Comparison of ENCODE assay signal across 6 fruit fly cellular contexts in genomic region chrX:2194208-2195094, dm6.
TF ChIP-seq lines count a peak whose summit lies in the region.

No protein-coding gene starts in this region.

- TF ChIP-seq CTCF in whole organism, embryonic (GFP tag; optimal IDR thresholded peaks at IDR 0.05; lab: Kevin White, UChicago) = no peak

TF ChIP-seq in whole organism, 6 proteins besides CTCF, POLR2A, EP300 and RAD21:
- TF ChIP-seq usp (GFP tag; optimal IDR thresholded peaks at IDR 0.05; lab: Kevin White, UChicago) = no peak
- TF ChIP-seq EcR (GFP tag; optimal IDR thresholded peaks at IDR 0.05; lab: Kevin White, UChicago) = no peak
- no peak for TF ChIP-seq psq (optimal IDR thresholded peaks at IDR 0.05; lab: Kevin White, UChicago)
- TF ChIP-seq Dll (optimal IDR thresholded peaks at IDR 0.05; lab: Kevin White, UChicago) = peak; percentile 87
- TF ChIP-seq CG8478 (optimal IDR thresholded peaks at IDR 0.05; lab: Kevin White, UChicago) = no peak
- no peak for TF ChIP-seq pan (optimal IDR thresholded peaks at IDR 0.05; lab: Kevin White, UChicago)

TF ChIP-seq in whole organism, adult, 20 proteins besides CTCF, POLR2A, EP300 and RAD21:
- TF ChIP-seq pad (GFP tag; optimal IDR thresholded peaks at IDR 0.05; lab: Kevin White, UChicago) = peak; percentile 92
- no peak for TF ChIP-seq Hr96 (GFP tag; optimal IDR thresholded peaks at IDR 0.05; lab: Kevin White, UChicago)
- TF ChIP-seq cic (GFP tag; optimal IDR thresholded peaks at IDR 0.05; lab: Kevin White, UChicago) = peak; percentile 81
- peak; percentile 46 for TF ChIP-seq tj (GFP tag; optimal IDR thresholded peaks at IDR 0.05; lab: Kevin White, UChicago)
- peak; percentile 34 for TF ChIP-seq Mnt (GFP tag; optimal IDR thresholded peaks at IDR 0.05; lab: Kevin White, UChicago)
- TF ChIP-seq CG11617 (GFP tag; optimal IDR thresholded peaks at IDR 0.05; lab: Kevin White, UChicago) = no peak
- peak; percentile 13 for TF ChIP-seq CG1620 (GFP tag; optimal IDR thresholded peaks at IDR 0.05; lab: Kevin White, UChicago)
- peak; percentile 37 for TF ChIP-seq ovo (GFP tag; optimal IDR thresholded peaks at IDR 0.05; lab: Kevin White, UChicago)

TF ChIP-seq in whole organism, embryonic, 481 proteins besides CTCF, POLR2A, EP300 and RAD21 (continues in another document):
- no peak for TF ChIP-seq Antp (GFP tag; optimal IDR thresholded peaks at IDR 0.05; lab: Kevin White, UChicago)
- TF ChIP-seq Mrtf (GFP tag; IDR thresholded peaks at IDR 0.05; lab: Robert Waterston, UW) = no peak
- no peak for TF ChIP-seq CG2712 (tag; optimal IDR thresholded peaks at IDR 0.05; lab: Kevin White, UChicago)
- TF ChIP-seq tgo (GFP tag; IDR thresholded peaks at IDR 0.05; lab: Robert Waterston, UW) = no peak
- peak; percentile 75 for TF ChIP-seq crol (GFP tag; IDR thresholded peaks at IDR 0.05; lab: Robert Waterston, UW)
- no peak for TF ChIP-seq CG4730 (GFP tag; IDR thresholded peaks at IDR 0.05; lab: Robert Waterston, UW)
- TF ChIP-seq CG3281 (GFP tag; optimal IDR thresholded peaks at IDR 0.05; lab: Kevin White, UChicago) = no peak
- no peak for TF ChIP-seq CG10959 (GFP tag; IDR thresholded peaks at IDR 0.05; lab: Robert Waterston, UW)
- TF ChIP-seq Dek (tag; optimal IDR thresholded peaks at IDR 0.05; lab: Kevin White, UChicago) = no peak
- no peak for TF ChIP-seq E2f1 (GFP tag; IDR thresholded peaks at IDR 0.05; lab: Robert Waterston, UW)
- TF ChIP-seq CG10267 (tag; optimal IDR thresholded peaks at IDR 0.05; lab: Kevin White, UChicago) = no peak
- TF ChIP-seq CG13123 (GFP tag; optimal IDR thresholded peaks at IDR 0.05; lab: Kevin White, UChicago) = no peak
- TF ChIP-seq pb (GFP tag; optimal IDR thresholded peaks at IDR 0.05; lab: Kevin White, UChicago) = no peak
- no peak for TF ChIP-seq Hr51 (GFP tag; optimal IDR thresholded peaks at IDR 0.05; lab: Kevin White, UChicago)
- TF ChIP-seq CG7745 (tag; optimal IDR thresholded peaks at IDR 0.05; lab: Kevin White, UChicago) = no peak
- TF ChIP-seq HLH54F (GFP tag; optimal IDR thresholded peaks at IDR 0.05; lab: Kevin White, UChicago) = no peak
- 0 out of 4 replicates have a peak, but pooled peaks have one; percentile 35 for TF ChIP-seq Dll (GFP tag; IDR thresholded peaks at IDR 0.05; lab: Robert Waterston, UW; ENCODE audit: partially characterized antibody)
- TF ChIP-seq Gug (GFP tag; IDR thresholded peaks at IDR 0.05; lab: Robert Waterston, UW) = no peak
- no peak for TF ChIP-seq Ets97D (GFP tag; optimal IDR thresholded peaks at IDR 0.05; lab: Kevin White, UChicago)
- TF ChIP-seq CG14441 (GFP tag; IDR thresholded peaks at IDR 0.05; lab: Robert Waterston, UW) = 0 out of 2 replicates have a peak, but pooled peaks have one; percentile 5

TF ChIP-seq in whole organism, prepupa, 60 proteins besides CTCF, POLR2A, EP300 and RAD21 (continues in another document):
- TF ChIP-seq Smox (GFP tag; optimal IDR thresholded peaks at IDR 0.05; lab: Kevin White, UChicago) (no peak), achi (GFP tag; optimal IDR thresholded peaks at IDR 0.05; lab: Kevin White, UChicago) (no peak), ss (GFP tag; optimal IDR thresholded peaks at IDR 0.05; lab: Kevin White, UChicago) (no peak), CG3919 (GFP tag; optimal IDR thresholded peaks at IDR 0.05; lab: Kevin White, UChicago) (peak; percentile 8), vri (GFP tag; optimal IDR thresholded peaks at IDR 0.05; lab: Kevin White, UChicago) (peak; percentile 75), Eip93F (GFP tag; optimal IDR thresholded peaks at IDR 0.05; lab: Kevin White, UChicago) (peak; percentile 38), Ets21C (GFP tag; optimal IDR thresholded peaks at IDR 0.05; lab: Kevin White, UChicago) (no peak), spab (GFP tag; optimal IDR thresholded peaks at IDR 0.05; lab: Kevin White, UChicago) (no peak), Lpt (GFP tag; optimal IDR thresholded peaks at IDR 0.05; lab: Kevin White, UChicago) (no peak), Hr38 (GFP tag; optimal IDR thresholded peaks at IDR 0.05; lab: Kevin White, UChicago) (no peak), fkh (GFP tag; optimal IDR thresholded peaks at IDR 0.05; lab: Kevin White, UChicago) (peak; percentile 17), CG15336 (GFP tag; IDR thresholded peaks at IDR 0.05; lab: Robert Waterston, UW) (peak; percentile 34; the same call in 1 of the 2 replicates), acj6 (GFP tag; optimal IDR thresholded peaks at IDR 0.05; lab: Kevin White, UChicago) (no peak), CG16779 (tag; optimal IDR thresholded peaks at IDR 0.05; lab: Kevin White, UChicago) (peak; percentile 14), CG10669 (GFP tag; optimal IDR thresholded peaks at IDR 0.05; lab: Kevin White, UChicago) (no peak), dac (GFP tag; optimal IDR thresholded peaks at IDR 0.05; lab: Kevin White, UChicago) (no peak), svp (GFP tag; lab: Kevin White, UChicago) (peak; percentile 84), CG6854 (GFP tag; optimal IDR thresholded peaks at IDR 0.05; lab: Kevin White, UChicago) (peak; percentile 7), net (GFP tag; optimal IDR thresholded peaks at IDR 0.05; lab: Kevin White, UChicago) (peak; percentile 16), Eip78C (GFP tag; lab: Kevin White, UChicago) (peak; percentile 19), CG3032 (tag; optimal IDR thresholded peaks at IDR 0.05; lab: Kevin White, UChicago) (no peak), CG11294 (GFP tag; IDR thresholded peaks at IDR 0.05; lab: Robert Waterston, UW) (no peak)

TF ChIP-seq in whole organism, pupa, 21 proteins besides CTCF, POLR2A, EP300 and RAD21:
- TF ChIP-seq CG4496 (GFP tag; IDR thresholded peaks at IDR 0.05; lab: Robert Waterston, UW) (peak; percentile 85), D1 (tag; optimal IDR thresholded peaks at IDR 0.05; lab: Kevin White, UChicago) (no peak), EcR (GFP tag; optimal IDR thresholded peaks at IDR 0.05; lab: Kevin White, UChicago) (no peak), Snoo (tag; optimal IDR thresholded peaks at IDR 0.05; lab: Kevin White, UChicago) (no peak), CG12605 (GFP tag; IDR thresholded peaks at IDR 0.05; lab: Robert Waterston, UW) (no peak), CG32121 (GFP tag; IDR thresholded peaks at IDR 0.05; lab: Robert Waterston, UW) (no peak), fd96Ca (GFP tag; IDR thresholded peaks at IDR 0.05; lab: Robert Waterston, UW) (no peak)

TF ChIP-seq in whole organism, wandering third instar larva, 38 proteins besides CTCF, POLR2A, EP300 and RAD21:
- TF ChIP-seq Abd-B (GFP tag; optimal IDR thresholded peaks at IDR 0.05; lab: Kevin White, UChicago) (no peak), Rel (GFP tag; optimal IDR thresholded peaks at IDR 0.05; lab: Kevin White, UChicago) (peak; percentile 42), Rel (tag; optimal IDR thresholded peaks at IDR 0.05; lab: Kevin White, UChicago) (peak; percentile 70), sv (GFP tag; optimal IDR thresholded peaks at IDR 0.05; lab: Kevin White, UChicago) (no peak), OdsH (GFP tag; optimal IDR thresholded peaks at IDR 0.05; lab: Kevin White, UChicago) (no peak), Myc (optimal IDR thresholded peaks at IDR 0.05; lab: Kevin White, UChicago) (no peak), Hr83 (GFP tag; optimal IDR thresholded peaks at IDR 0.05; lab: Kevin White, UChicago; ENCODE audit: poor library complexity, severe bottlenecking) (peak; percentile 47), dmrt93B (GFP tag; optimal IDR thresholded peaks at IDR 0.05; lab: Kevin White, UChicago) (no peak), Hnf4 (GFP tag; optimal IDR thresholded peaks at IDR 0.05; lab: Kevin White, UChicago) (peak; percentile 41), Dif (GFP tag; optimal IDR thresholded peaks at IDR 0.05; lab: Kevin White, UChicago; ENCODE audit: partially characterized antibody) (peak; percentile 95), CrebA (GFP tag; optimal IDR thresholded peaks at IDR 0.05; lab: Kevin White, UChicago; ENCODE audit: borderline replicate concordance) (no peak), h (GFP tag; optimal IDR thresholded peaks at IDR 0.05; lab: Kevin White, UChicago) (peak; percentile 69), dl (GFP tag; optimal IDR thresholded peaks at IDR 0.05; lab: Kevin White, UChicago; ENCODE audit: insufficient read depth in 1 of 2, partially characterized antibody in 2 of 2) (peak; percentile 85 to 94), Dfd (GFP tag; optimal IDR thresholded peaks at IDR 0.05; lab: Kevin White, UChicago) (no peak), br (GFP tag; optimal IDR thresholded peaks at IDR 0.05; lab: Kevin White, UChicago) (peak; percentile 5), GATAd (GFP tag; optimal IDR thresholded peaks at IDR 0.05; lab: Kevin White, UChicago) (no peak), Vsx2 (GFP tag; optimal IDR thresholded peaks at IDR 0.05; lab: Kevin White, UChicago; ENCODE audit: partially characterized antibody) (peak; percentile 23)
